Fruit fly (Drosophila melanogaster) Kc167 (cell line): ENCODE measurements around the gene CG10700.

Experiments
- Sin3A ChIP-seq: fragments of >200 bp; optimal IDR thresholded peaks from 2 replicates; lab custom pipeline; 2018; ENCODE audit warnings: missing external identifiers
- insv ChIP-seq: fragments of >200 bp; optimal IDR thresholded peaks from 3 replicates; lab custom pipeline; 2018; ENCODE audit warnings: missing external identifiers

DNA sequence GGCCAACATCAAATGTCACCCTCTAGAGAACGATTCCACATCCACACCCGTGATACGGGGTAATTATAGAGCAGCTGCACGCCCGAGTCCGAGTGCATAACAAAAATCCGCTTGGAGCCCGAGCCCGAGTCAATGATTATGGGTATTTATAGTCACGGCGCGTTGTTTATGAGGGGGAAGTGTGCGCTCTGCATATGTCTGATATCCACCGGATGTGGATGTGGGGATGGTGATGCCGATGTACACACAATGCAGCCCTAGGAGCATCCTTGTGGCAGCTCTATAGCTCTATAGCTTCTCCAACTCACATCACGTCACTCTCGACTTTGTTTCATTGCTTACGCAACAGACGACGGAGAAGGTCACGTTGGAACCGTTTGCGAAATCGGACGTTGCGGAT is 41.4 kb downstream of the CG10700 start:
- TF ChIP-seq insv, result no peak
- no peak for TF ChIP-seq Sin3A
